Worm (Caenorhabditis elegans): Measurements from ENCODE around the gene ZK1067.4.

The ZK1067.4 gene

DNA sequence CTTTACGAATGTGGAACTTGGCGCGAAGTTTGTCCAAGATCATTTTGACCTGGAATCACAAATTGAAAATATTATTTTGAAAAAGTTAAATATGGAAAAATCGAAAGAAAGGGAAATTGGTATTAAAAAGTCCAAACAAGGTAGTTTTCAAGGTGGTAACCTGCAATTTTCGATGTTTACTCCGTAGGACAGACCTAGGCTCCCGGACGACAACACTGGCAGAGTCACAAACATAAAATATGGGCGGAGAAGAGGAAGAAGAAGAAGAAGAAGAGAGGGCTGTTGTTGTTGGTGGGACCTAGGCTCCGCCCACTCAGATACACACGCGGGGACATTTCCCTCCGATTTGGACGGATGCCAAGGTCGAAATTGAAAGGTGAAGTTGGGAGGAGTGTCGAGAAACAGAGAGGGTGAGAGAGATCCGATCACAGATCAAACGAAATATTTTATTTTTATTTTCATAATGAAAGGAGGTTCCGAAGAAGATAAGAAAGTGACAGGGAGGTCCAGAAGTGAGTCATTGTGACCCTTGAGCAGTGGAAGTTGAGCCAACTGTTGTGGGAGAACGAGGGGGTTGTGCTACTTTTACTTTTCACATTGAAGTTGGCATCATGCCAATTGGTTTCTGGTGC, 51.9 kb downstream of the ZK1067.4 start, which contains the start of gene aqp-2 (continued):
- TF ChIP-seq nhr-76 (tag; optimal IDR thresholded peaks at IDR 0.05) (no peak), swsn-7 (tag; optimal IDR thresholded peaks at IDR 0.05) (peak; percentile 35), efl-1 (optimal IDR thresholded peaks at IDR 0.05) (peak in 1 of 2 experiments; percentile 26), efl-1 (GFP tag; optimal IDR thresholded peaks at IDR 0.05 in 1 of 2) (no peak), irx-1 (tag; optimal IDR thresholded peaks at IDR 0.05) (peak; percentile 40), rnt-1 (tag; optimal IDR thresholded peaks at IDR 0.05) (peak; percentile 73), nhr-28 (tag; optimal IDR thresholded peaks at IDR 0.05) (no peak), egl-13 (tag; optimal IDR thresholded peaks at IDR 0.05) (peak; percentile 22), nhr-71 (tag; optimal IDR thresholded peaks at IDR 0.05) (peak; percentile 86), ets-5 (GFP tag; IDR thresholded peaks at IDR 0.05) (no peak), nhr-19 (GFP tag; conservative IDR thresholded peaks at IDR 0.05) (peak; percentile 67), sox-4 (tag; optimal IDR thresholded peaks at IDR 0.05) (no peak), lin-35 (GFP tag; optimal IDR thresholded peaks at IDR 0.05) (no peak), C34B4.2 (tag; optimal IDR thresholded peaks at IDR 0.05) (no peak), Y116A8C.19 (tag; optimal IDR thresholded peaks at IDR 0.05; ENCODE audit: borderline replicate concordance) (no peak), nhr-12 (tag; optimal IDR thresholded peaks at IDR 0.05) (no peak), zip-4 (GFP tag; optimal IDR thresholded peaks at IDR 0.05) (no peak), ztf-11 (tag; optimal IDR thresholded peaks at IDR 0.05) (peak in 1 of 2 experiments; percentile 26), nhr-20 (tag; optimal IDR thresholded peaks at IDR 0.05) (peak; percentile 74), jun-1 (tag; optimal IDR thresholded peaks at IDR 0.05) (no peak), pqm-1 (tag; optimal IDR thresholded peaks at IDR 0.05) (no peak), pag-3 (tag; optimal IDR thresholded peaks at IDR 0.05; ENCODE audit: borderline replicate concordance, insufficient read depth) (peak; percentile 84), tbx-2 (tag; optimal IDR thresholded peaks at IDR 0.05) (peak; percentile 39), ceh-8 (GFP tag; optimal IDR thresholded peaks at IDR 0.05) (no peak), lin-39 (tag; optimal IDR thresholded peaks at IDR 0.05) (peak; percentile 41), dsc-1 (tag; optimal IDR thresholded peaks at IDR 0.05) (peak; percentile 21), nhr-90 (tag; optimal IDR thresholded peaks at IDR 0.05; ENCODE audit: poor library complexity) (no peak), aly-2 (tag; optimal IDR thresholded peaks at IDR 0.05) (no peak), tlp-1 (tag; optimal IDR thresholded peaks at IDR 0.05) (no peak), skn-1 (tag; optimal IDR thresholded peaks at IDR 0.05) (peak; percentile 9)
